Fruit fly (Drosophila melanogaster) whole organism, adult: ENCODE data around the gene CG14856.

Experiments
- CG14711 ChIP-seq: fragments of 200-800 bp; sonication (Bioruptor generic); optimal IDR thresholded peaks from 2 replicates; lab custom pipeline; 2018; ENCODE audit warnings: missing biosample characterization, mild to moderate bottlenecking, missing genetic modification characterization, moderate library complexity
- CG1620 ChIP-seq: fragments of 200-800 bp; sonication (Bioruptor generic); optimal IDR thresholded peaks from 2 replicates; lab custom pipeline; 2016; ENCODE audit warnings: missing biosample characterization, missing genetic modification characterization
- CG33017 ChIP-seq: fragments of 200-800 bp; sonication (Bioruptor generic); optimal IDR thresholded peaks from 2 replicates; lab custom pipeline; 2018; ENCODE audit warnings: missing biosample characterization, mild to moderate bottlenecking, missing genetic modification characterization, moderate library complexity
- CG5204 ChIP-seq: fragments of 200-800 bp; sonication (Bioruptor generic); optimal IDR thresholded peaks from 2 replicates; lab custom pipeline; 2016; ENCODE audit warnings: missing biosample characterization, missing genetic modification characterization
- CG7101 ChIP-seq: fragments of 200-800 bp; sonication (Bioruptor generic); optimal IDR thresholded peaks from 2 replicates; lab custom pipeline; 2018; ENCODE audit warnings: missing biosample characterization, mild to moderate bottlenecking, missing genetic modification characterization, moderate library complexity
- Crg-1 ChIP-seq: fragments of 200-800 bp; sonication (Bioruptor generic); optimal IDR thresholded peaks from 2 replicates; lab custom pipeline; 2016; ENCODE audit warnings: missing biosample characterization, missing genetic modification characterization
- Hr96 ChIP-seq: fragments of 200-800 bp; sonication (Bioruptor generic); optimal IDR thresholded peaks from 2 replicates; lab custom pipeline; 2016; ENCODE audit warnings: missing biosample characterization, missing genetic modification characterization
- kay ChIP-seq: fragments of 200-800 bp; sonication (Bioruptor generic); peaks from one replicate; lab custom pipeline; 2016; ENCODE audit warnings: missing biosample characterization, missing genetic modification characterization, borderline replicate concordance
- pad ChIP-seq: fragments of 200-800 bp; sonication (Bioruptor generic); optimal IDR thresholded peaks from 3 replicates; lab custom pipeline; 2017; ENCODE audit warnings: missing biosample characterization, missing genetic modification characterization, mild to moderate bottlenecking, moderate library complexity, missing genetic modification reagents

- peak; percentile 73 for TF ChIP-seq CG14711 (tag; lab: Kevin White, UChicago)
- peak; percentile 59 for TF ChIP-seq CG7101 (tag; lab: Kevin White, UChicago)
- no peak for TF ChIP-seq CG1620
- peak; percentile 48 for TF ChIP-seq CG33017 (tag; lab: Kevin White, UChicago)
- TF ChIP-seq Hr96 (GFP tag; lab: Kevin White, UChicago), result no peak
- peak; percentile 37 for TF ChIP-seq pad (GFP tag; lab: Kevin White, UChicago)
- no peak for TF ChIP-seq kay (GFP tag; lab: Kevin White, UChicago)
- TF ChIP-seq Crg-1 (GFP tag; lab: Kevin White, UChicago), result no peak
- no peak for TF ChIP-seq CG5204
Measured at dm6 chr3R:14754806-14755488, 43.8 kb upstream of the CG14856 start.
